Fruit fly (Drosophila melanogaster) whole organism, embryonic: ENCODE data around the gene ftz-f1.

Experiments used
- Antp ChIP-seq: fragments of 200-800 bp; sonication (Bioruptor generic); optimal IDR thresholded peaks from 3 replicates; lab custom pipeline; 2016; ENCODE audit warnings: missing biosample characterization, missing genetic modification characterization
- Atf-2 ChIP-seq: fragments of 200-800 bp; sonication (Bioruptor generic); optimal IDR thresholded peaks from 2 replicates; lab custom pipeline; 2016; ENCODE audit warnings: missing biosample characterization, missing genetic modification characterization
- Atf6 ChIP-seq: fragments of 200-800 bp; sonication (Bioruptor generic); IDR thresholded peaks from 2 replicates; pipeline ENCODE4 v1.3.6; 2022; ENCODE audit warnings: missing biosample characterization, missing genetic modification characterization
- B-H1 ChIP-seq: fragments of 200-800 bp; sonication (Bioruptor generic); IDR thresholded peaks from 3 replicates; pipeline ENCODE4 v1.3.6; 2022; ENCODE audit warnings: missing biosample characterization, missing genetic modification characterization
- Bteb2 ChIP-seq: fragments of 200-800 bp; sonication (Bioruptor generic); optimal IDR thresholded peaks from 2 replicates; lab custom pipeline; 2016; ENCODE audit warnings: missing biosample characterization, missing genetic modification characterization
- CG10274 ChIP-seq: fragments of 200-800 bp; sonication (Bioruptor generic); optimal IDR thresholded peaks from 3 replicates; lab custom pipeline; 2017; ENCODE audit warnings: missing biosample characterization, mild to moderate bottlenecking, missing genetic modification characterization
- CG12219 ChIP-seq: fragments of 200-800 bp; sonication (Bioruptor generic); optimal IDR thresholded peaks from 3 replicates; lab custom pipeline; 2018; ENCODE audit warnings: missing biosample characterization, mild to moderate bottlenecking, missing genetic modification characterization
- CG14667 ChIP-seq: fragments of 200-800 bp; sonication (Bioruptor generic); IDR thresholded peaks from 2 replicates; pipeline ENCODE4 v1.3.6; 2022; ENCODE audit warnings: missing biosample characterization, missing genetic modification characterization
- CG14710 ChIP-seq: fragments of 200-800 bp; sonication (Bioruptor generic); optimal IDR thresholded peaks from 3 replicates; lab custom pipeline; 2019; ENCODE audit warnings: missing biosample characterization, mild to moderate bottlenecking, missing genetic modification characterization, moderate library complexity
- CG15601 ChIP-seq: fragments of 200-800 bp; sonication (Bioruptor generic); optimal IDR thresholded peaks from 3 replicates; lab custom pipeline; 2019; ENCODE audit warnings: missing biosample characterization, mild to moderate bottlenecking, missing genetic modification characterization, moderate library complexity
- CG15696 ChIP-seq: fragments of 200-800 bp; sonication (Bioruptor generic); optimal IDR thresholded peaks from 2 replicates; lab custom pipeline; 2019; ENCODE audit warnings: missing biosample characterization, mild to moderate bottlenecking, missing genetic modification characterization, moderate library complexity
- CG1603 ChIP-seq: fragments of 200-800 bp; sonication (Bioruptor generic); optimal IDR thresholded peaks from 2 replicates; lab custom pipeline; 2019; ENCODE audit warnings: missing biosample characterization, mild to moderate bottlenecking, missing genetic modification characterization, moderate library complexity
- CG1647 ChIP-seq: fragments of 200-800 bp; sonication (Bioruptor generic); optimal IDR thresholded peaks from 3 replicates; lab custom pipeline; 2016; ENCODE audit warnings: missing biosample characterization, missing genetic modification characterization
- CG17829 ChIP-seq: fragments of 200-800 bp; optimal IDR thresholded peaks from 2 replicates; lab custom pipeline; 2019; ENCODE audit warnings: missing biosample characterization, mild to moderate bottlenecking, missing genetic modification characterization, moderate library complexity
- CG1832 ChIP-seq: fragments of 200-800 bp; sonication (Bioruptor generic); optimal IDR thresholded peaks from 2 replicates; lab custom pipeline; 2017; ENCODE audit warnings: missing biosample characterization, mild to moderate bottlenecking, missing genetic modification characterization, inconsistent platforms
- CG18619 ChIP-seq: fragments of 200-800 bp; sonication (Bioruptor generic); optimal IDR thresholded peaks from 3 replicates; lab custom pipeline; 2017; ENCODE audit warnings: missing biosample characterization, mild to moderate bottlenecking, missing genetic modification characterization
- CG34376 ChIP-seq: fragments of 200-800 bp; sonication (Bioruptor generic); optimal IDR thresholded peaks from 2 replicates; lab custom pipeline; 2018; ENCODE audit warnings: missing biosample characterization, mild to moderate bottlenecking, missing genetic modification characterization
- CG3838 ChIP-seq: fragments of 200-800 bp; sonication (Bioruptor generic); optimal IDR thresholded peaks from 3 replicates; lab custom pipeline; 2016; ENCODE audit warnings: missing biosample characterization, missing genetic modification characterization
- CG6272 ChIP-seq: fragments of 200-800 bp; sonication (Bioruptor generic); IDR thresholded peaks from 2 replicates; pipeline ENCODE4 v1.3.6; 2022; ENCODE audit warnings: missing biosample characterization, missing genetic modification characterization
- CG7271 ChIP-seq: fragments of 200-800 bp; sonication (Bioruptor generic); optimal IDR thresholded peaks from 2 replicates; lab custom pipeline; 2018; ENCODE audit warnings: missing biosample characterization, mild to moderate bottlenecking, missing genetic modification characterization, moderate library complexity
- CG8359 ChIP-seq: fragments of 200-800 bp; sonication (Bioruptor generic); optimal IDR thresholded peaks from 2 replicates; lab custom pipeline; 2017; ENCODE audit warnings: missing biosample characterization, mild to moderate bottlenecking, missing genetic modification characterization, borderline replicate concordance
- CkIIα-i1 ChIP-seq: fragments of 200-800 bp; sonication (Bioruptor generic); IDR thresholded peaks from 2 replicates; pipeline ENCODE4 v1.3.6; 2022; ENCODE audit warnings: missing biosample characterization, missing genetic modification characterization
- Doc2 ChIP-seq: fragments of 200-800 bp; sonication (Bioruptor generic); IDR thresholded peaks from 2 replicates; pipeline ENCODE4 v1.3.6; 2022; ENCODE audit warnings: missing biosample characterization, missing genetic modification characterization
- Ets97D ChIP-seq: fragments of 200-800 bp; sonication (Bioruptor generic); optimal IDR thresholded peaks from 3 replicates; lab custom pipeline; 2016; ENCODE audit warnings: missing biosample characterization, missing genetic modification characterization
- Lhr ChIP-seq: fragments of 200-800 bp; sonication (Bioruptor generic); optimal IDR thresholded peaks from 3 replicates; lab custom pipeline; 2017; ENCODE audit warnings: mild to moderate bottlenecking, missing biosample characterization, missing genetic modification reagents, missing genetic modification characterization
- Lpt ChIP-seq: fragments of >200 bp; optimal IDR thresholded peaks from 2 replicates; lab custom pipeline; 2018; ENCODE audit warnings: missing biosample characterization, missing genetic modification characterization
- MESR4 ChIP-seq: fragments of 200-800 bp; sonication (Bioruptor generic); optimal IDR thresholded peaks from 2 replicates; lab custom pipeline; 2018; ENCODE audit warnings: missing biosample characterization, mild to moderate bottlenecking, missing genetic modification characterization, moderate library complexity
- Meics ChIP-seq: fragments of 200-800 bp; sonication (Bioruptor generic); optimal IDR thresholded peaks from 2 replicates; lab custom pipeline; 2017; ENCODE audit warnings: missing biosample characterization, mild to moderate bottlenecking, missing genetic modification characterization
- NC2β ChIP-seq: fragments of 200-800 bp; sonication (Bioruptor generic); optimal IDR thresholded peaks from 2 replicates; lab custom pipeline; 2016; ENCODE audit warnings: missing biosample characterization, missing genetic modification characterization
- Nf-YA ChIP-seq: fragments of 200-800 bp; sonication (Bioruptor generic); IDR thresholded peaks from 2 replicates; pipeline ENCODE4 v1.3.6; 2022; ENCODE audit warnings: missing biosample characterization, missing genetic modification characterization
- Nf-YB ChIP-seq: fragments of 200-800 bp; sonication (Bioruptor generic); optimal IDR thresholded peaks from 3 replicates; lab custom pipeline; 2019; ENCODE audit warnings: missing biosample characterization, mild to moderate bottlenecking, missing genetic modification characterization, moderate library complexity
- Nf-YC ChIP-seq: fragments of 200-800 bp; optimal IDR thresholded peaks from 3 replicates; lab custom pipeline; 2019; ENCODE audit warnings: missing biosample characterization, mild to moderate bottlenecking, missing genetic modification characterization, moderate library complexity
- Opbp ChIP-seq: fragments of 200-800 bp; sonication (Bioruptor generic); IDR thresholded peaks from 3 replicates; pipeline ENCODE4 v1.3.6; 2022; ENCODE audit warnings: missing biosample characterization, missing genetic modification characterization; ENCODE audit not compliant: partially characterized antibody
- Poxn ChIP-seq: fragments of 200-800 bp; sonication (Bioruptor generic); IDR thresholded peaks from 2 replicates; pipeline ENCODE4 v1.3.6; 2022; ENCODE audit warnings: missing biosample characterization, missing genetic modification characterization
- Taf1 ChIP-seq: fragments of 200-800 bp; sonication (Bioruptor generic); IDR thresholded peaks from 2 replicates; pipeline ENCODE4 v1.3.6; 2022; ENCODE audit warnings: missing biosample characterization, missing genetic modification characterization
- Usf ChIP-seq: fragments of 200-800 bp; sonication (Bioruptor generic); optimal IDR thresholded peaks from 2 replicates; lab custom pipeline; 2017; ENCODE audit warnings: missing genotype, missing biosample characterization, missing genetic modification characterization
- Vsx1 ChIP-seq: fragments of 200-800 bp; sonication (Bioruptor generic); optimal IDR thresholded peaks from 2 replicates; lab custom pipeline; 2017; ENCODE audit warnings: missing biosample characterization, mild to moderate bottlenecking, missing genetic modification characterization, missing genetic modification reagents
- dm ChIP-seq: fragments of 200-800 bp; sonication (Bioruptor generic); optimal IDR thresholded peaks from 3 replicates; lab custom pipeline; 2016; ENCODE audit warnings: missing biosample characterization, missing genetic modification characterization
- en ChIP-seq: fragments of 200-800 bp; sonication (Bioruptor generic); optimal IDR thresholded peaks from 2 replicates; lab custom pipeline; 2016; ENCODE audit warnings: missing biosample characterization, missing genetic modification characterization
- ewg ChIP-seq: fragments of 200-800 bp; sonication (Bioruptor generic); optimal IDR thresholded peaks from 3 replicates; lab custom pipeline; 2017; ENCODE audit warnings: mild to moderate bottlenecking, missing biosample characterization, missing genetic modification reagents, missing genetic modification characterization
- ftz-f1 ChIP-seq: fragments of 200-800 bp; sonication (Bioruptor generic); optimal IDR thresholded peaks from 2 replicates; lab custom pipeline; 2016; ENCODE audit warnings: missing biosample characterization, missing genetic modification characterization
- gcm2 ChIP-seq: fragments of 200-800 bp; sonication (Bioruptor generic); optimal IDR thresholded peaks from 2 replicates; lab custom pipeline; 2016; ENCODE audit warnings: missing biosample characterization, missing genetic modification characterization
- mam ChIP-seq: fragments of 200-800 bp; sonication (Bioruptor generic); optimal IDR thresholded peaks from 3 replicates; lab custom pipeline; 2016; ENCODE audit warnings: missing biosample characterization, missing genetic modification characterization
- nau ChIP-seq: fragments of 200-800 bp; sonication (Bioruptor generic); optimal IDR thresholded peaks from 3 replicates; lab custom pipeline; 2017; ENCODE audit warnings: missing biosample characterization, mild to moderate bottlenecking, missing genetic modification characterization, missing genetic modification reagents
- nom ChIP-seq: fragments of 200-800 bp; sonication (Bioruptor generic); optimal IDR thresholded peaks from 2 replicates; lab custom pipeline; 2017; ENCODE audit warnings: missing biosample characterization, missing genetic modification characterization, mild to moderate bottlenecking, moderate library complexity, missing genetic modification reagents
- phol ChIP-seq: fragments of 200-800 bp; sonication (Bioruptor generic); optimal IDR thresholded peaks from 3 replicates; lab custom pipeline; 2018; ENCODE audit warnings: missing biosample characterization, mild to moderate bottlenecking, missing genetic modification characterization, moderate library complexity
- pnt ChIP-seq: fragments of 200-800 bp; sonication (Bioruptor generic); optimal IDR thresholded peaks from 3 replicates; lab custom pipeline; 2016; ENCODE audit warnings: missing biosample characterization, missing genetic modification characterization
- sima ChIP-seq: fragments of 200-800 bp; sonication (Bioruptor generic); optimal IDR thresholded peaks from 2 replicates; lab custom pipeline; 2016; ENCODE audit warnings: missing biosample characterization, missing genetic modification characterization
- sob ChIP-seq: fragments of 200-800 bp; sonication (Bioruptor generic); IDR thresholded peaks from 2 replicates; pipeline ENCODE4 v1.3.6; 2022; ENCODE audit warnings: missing biosample characterization, missing genetic modification characterization
- trem ChIP-seq: fragments of 200-800 bp; optimal IDR thresholded peaks from 3 replicates; lab custom pipeline; 2019; ENCODE audit warnings: missing biosample characterization, mild to moderate bottlenecking, missing genetic modification characterization, moderate library complexity

ftz-f1 gene

dm6 chr3L:18786427-18787104 is 14.5 kb downstream of the ftz-f1 start:
- TF ChIP-seq phol, result peak; percentile 78
- TF ChIP-seq CG15601 (tag; lab: Kevin White, UChicago), result no peak
- peak; percentile 15; the same call in 1 of the 2 replicates for TF ChIP-seq Nf-YA (GFP tag; lab: Robert Waterston, UW)
- no peak for TF ChIP-seq Atf-2 (GFP tag; lab: Kevin White, UChicago)
- TF ChIP-seq Vsx1 (GFP tag; lab: Kevin White, UChicago), result no peak
- TF ChIP-seq CG12219 (GFP tag; lab: Kevin White, UChicago), result peak; percentile 14
- TF ChIP-seq Opbp (GFP tag; lab: Robert Waterston, UW), result no peak; the same call in 2 of the 3 replicates
- no peak for TF ChIP-seq Taf1 (GFP tag; lab: Robert Waterston, UW)
- TF ChIP-seq Lpt (GFP tag; lab: Kevin White, UChicago), result no peak
- no peak for TF ChIP-seq nom (GFP tag; lab: Kevin White, UChicago)
- peak; percentile 76 for TF ChIP-seq Meics (GFP tag; lab: Kevin White, UChicago)
- no peak for TF ChIP-seq sima
- TF ChIP-seq CG8359 (GFP tag; lab: Kevin White, UChicago), result no peak
- TF ChIP-seq B-H1 (GFP tag; lab: Robert Waterston, UW), result 0 out of 3 replicates have a peak, but pooled peaks have one; percentile 22
- TF ChIP-seq Atf6, result no peak; the same call in 1 of the 2 replicates
- TF ChIP-seq CG1832 (GFP tag; lab: Kevin White, UChicago), result peak; percentile 67
- TF ChIP-seq CG34376 (GFP tag; lab: Kevin White, UChicago), result peak; percentile 71
- TF ChIP-seq ftz-f1 (GFP tag; lab: Kevin White, UChicago), result peak; percentile 91
- no peak for TF ChIP-seq Lhr (GFP tag; lab: Kevin White, UChicago)
- no peak for TF ChIP-seq MESR4
- TF ChIP-seq Poxn, result no peak
- TF ChIP-seq CG3838 (GFP tag; lab: Kevin White, UChicago), result no peak
- peak; percentile 7 for TF ChIP-seq CG1603 (tag; lab: Kevin White, UChicago)
- TF ChIP-seq dm, result peak; percentile 4
- TF ChIP-seq NC2β (GFP tag; lab: Kevin White, UChicago), result no peak
- no peak for TF ChIP-seq CG7271 (tag; lab: Kevin White, UChicago)
- peak; percentile 11 for TF ChIP-seq CG10274 (GFP tag; lab: Kevin White, UChicago)
- TF ChIP-seq CG14710 (tag; lab: Kevin White, UChicago), result no peak
- TF ChIP-seq CkIIα-i1 (GFP tag; lab: Robert Waterston, UW), result no peak
- peak; percentile 12; the same call in 1 of the 2 replicates for TF ChIP-seq sob
- TF ChIP-seq CG1647 (GFP tag; lab: Kevin White, UChicago), result no peak
- TF ChIP-seq mam (GFP tag; lab: Kevin White, UChicago), result peak; percentile 37
- no peak for TF ChIP-seq CG14667
- peak; percentile 65 for TF ChIP-seq CG18619 (GFP tag; lab: Kevin White, UChicago)
- TF ChIP-seq Usf, result no peak
- no peak for TF ChIP-seq gcm2
- no peak for TF ChIP-seq Ets97D (GFP tag; lab: Kevin White, UChicago)
- TF ChIP-seq nau, result peak; percentile 28
- no peak for TF ChIP-seq Bteb2
- no peak for TF ChIP-seq pnt
- peak; percentile 36 for TF ChIP-seq Nf-YC (tag; lab: Kevin White, UChicago)
- peak; percentile 26 for TF ChIP-seq CG17829 (tag; lab: Kevin White, UChicago)
- TF ChIP-seq Doc2 (GFP tag; lab: Robert Waterston, UW), result no peak
- TF ChIP-seq ewg (GFP tag; lab: Kevin White, UChicago), result no peak
- TF ChIP-seq en, result no peak
- no peak for TF ChIP-seq CG6272
- TF ChIP-seq Antp (GFP tag; lab: Kevin White, UChicago), result peak; percentile 7
- no peak for TF ChIP-seq trem
- no peak for TF ChIP-seq CG15696 (tag; lab: Kevin White, UChicago)
- peak; percentile 20 for TF ChIP-seq Nf-YB
